Worm (Caenorhabditis elegans): ENCODE measurements around the gene K09E9.4.

K09E9.4 gene

DNA sequence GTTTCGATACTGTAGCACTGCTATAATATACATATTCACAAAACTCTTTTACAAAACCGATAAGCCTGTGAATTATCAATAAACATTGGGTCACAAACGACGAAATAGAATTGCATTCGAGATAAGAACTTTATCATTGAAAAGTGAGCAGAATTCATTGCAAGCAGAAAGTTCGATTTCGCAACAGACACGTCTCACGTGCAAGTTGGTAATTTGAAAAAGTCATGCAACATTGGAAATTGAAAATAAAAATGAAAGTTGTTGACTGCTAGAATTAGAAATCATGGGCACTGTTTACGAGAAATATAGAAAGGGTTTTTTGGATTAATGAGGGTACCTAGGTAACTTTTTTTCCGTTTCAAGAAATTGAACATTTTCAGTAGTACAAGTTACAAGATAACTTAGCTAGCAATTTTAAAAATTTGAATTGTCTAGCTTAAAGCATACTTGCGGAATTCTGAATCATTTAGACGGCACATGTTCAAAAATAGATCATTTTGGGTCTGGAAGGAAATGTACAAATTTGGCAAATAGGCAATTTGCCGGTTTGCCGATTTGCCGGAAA, 19.6 kb downstream of the K09E9.4 start:
- no peak for TF ChIP-seq klf-2 (GFP tag; conservative IDR thresholded peaks at IDR 0.05)
- TF ChIP-seq cog-1 (tag; optimal IDR thresholded peaks at IDR 0.05): no peak
- no peak for TF ChIP-seq ztf-29 (GFP tag; IDR thresholded peaks at IDR 0.05)
- no peak for TF ChIP-seq flt-1 (GFP tag; IDR thresholded peaks at IDR 0.05)

DNA sequence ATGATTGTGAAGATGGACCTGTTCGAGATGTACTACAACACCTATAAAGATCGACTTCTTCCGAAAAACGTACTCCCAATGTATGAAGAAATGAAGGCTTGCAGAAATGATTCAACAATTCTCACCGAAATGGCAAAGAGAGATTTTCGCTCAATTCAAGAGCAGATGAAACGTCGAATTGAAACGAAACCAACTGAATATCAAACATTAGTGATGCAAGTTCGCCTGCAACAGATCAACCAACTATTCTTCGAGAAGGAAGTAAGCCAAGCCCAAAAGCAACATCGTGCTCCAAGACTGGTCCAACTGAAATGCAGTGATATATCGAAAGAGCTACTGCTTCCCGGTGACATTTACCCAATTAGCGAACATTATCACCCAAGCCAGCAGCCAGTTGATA, 20.5 kb downstream of the K09E9.4 start:
- no peak for TF ChIP-seq klf-2 (GFP tag; conservative IDR thresholded peaks at IDR 0.05)
- no peak for TF ChIP-seq ztf-23 (GFP tag; IDR thresholded peaks at IDR 0.05)
- TF ChIP-seq ref-1 (GFP tag; conservative IDR thresholded peaks at IDR 0.05): no peak

DNA sequence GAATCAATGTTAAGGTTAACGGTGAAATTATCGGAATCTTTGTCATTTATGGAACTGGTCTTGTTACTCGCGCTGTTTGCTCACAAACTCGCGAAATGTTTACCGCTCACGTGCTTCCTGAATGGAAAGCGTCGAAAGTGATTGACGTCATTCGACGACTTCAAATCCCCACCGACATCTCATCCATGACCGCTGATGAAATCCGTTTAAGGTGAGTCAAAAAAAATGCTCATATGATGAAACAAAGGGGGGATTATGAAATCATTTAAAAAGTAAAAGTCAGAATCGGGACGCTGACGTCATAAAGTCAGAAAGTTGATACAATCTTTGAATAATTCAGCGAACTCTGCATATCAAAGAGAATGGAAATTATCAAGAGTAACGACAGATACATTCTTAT, 21.6 kb downstream of the K09E9.4 start:
- no peak for TF ChIP-seq ztf-23 (GFP tag; IDR thresholded peaks at IDR 0.05)
- TF ChIP-seq tab-1 (GFP tag; IDR thresholded peaks at IDR 0.05): no peak
- no peak for TF ChIP-seq cog-1 (tag; optimal IDR thresholded peaks at IDR 0.05)
- no peak for TF ChIP-seq med-1 (GFP tag; optimal IDR thresholded peaks at IDR 0.05; ENCODE audit: insufficient read depth)
- no peak for TF ChIP-seq klf-2 (GFP tag; conservative IDR thresholded peaks at IDR 0.05)
- TF ChIP-seq ref-1 (GFP tag; conservative IDR thresholded peaks at IDR 0.05): no peak
- no peak for TF ChIP-seq flt-1 (GFP tag; IDR thresholded peaks at IDR 0.05)
- no peak for TF ChIP-seq T22C8.4 (GFP tag; IDR thresholded peaks at IDR 0.05)

- TF ChIP-seq ztf-23 (GFP tag; IDR thresholded peaks at IDR 0.05) (no peak), ztf-29 (GFP tag; IDR thresholded peaks at IDR 0.05) (no peak), tab-1 (GFP tag; IDR thresholded peaks at IDR 0.05) (no peak), ref-1 (GFP tag; conservative IDR thresholded peaks at IDR 0.05) (no peak), med-1 (GFP tag; optimal IDR thresholded peaks at IDR 0.05; ENCODE audit: insufficient read depth) (no peak), cog-1 (tag; optimal IDR thresholded peaks at IDR 0.05) (no peak)
These were observed 22.7 kb downstream of the K09E9.4 start, which contains the start of gene nipi-3 for ce11 chrX:15607498-15608019. TSS of gene nipi-3 (plus strand) at chrX:15607969.

ce11 chrX:15606585-15607276, 23.5 kb downstream of the K09E9.4 start, which contains the start of gene rab-14:
TSS of gene rab-14 (minus strand) at chrX:15606635.
- TF ChIP-seq ztf-23 (GFP tag; IDR thresholded peaks at IDR 0.05) (peak; percentile 80), tab-1 (GFP tag; IDR thresholded peaks at IDR 0.05) (0 out of 2 replicates have a peak, but pooled peaks have one; percentile 17), ztf-29 (GFP tag; IDR thresholded peaks at IDR 0.05) (no peak), med-1 (GFP tag; optimal IDR thresholded peaks at IDR 0.05; ENCODE audit: insufficient read depth) (no peak), ref-1 (GFP tag; conservative IDR thresholded peaks at IDR 0.05) (no peak), klf-2 (GFP tag; conservative IDR thresholded peaks at IDR 0.05) (no peak), cog-1 (tag; optimal IDR thresholded peaks at IDR 0.05) (peak; percentile 2), T22C8.4 (GFP tag; IDR thresholded peaks at IDR 0.05) (no peak), flt-1 (GFP tag; IDR thresholded peaks at IDR 0.05) (peak; percentile 57; the same call in 1 of the 2 replicates)

DNA sequence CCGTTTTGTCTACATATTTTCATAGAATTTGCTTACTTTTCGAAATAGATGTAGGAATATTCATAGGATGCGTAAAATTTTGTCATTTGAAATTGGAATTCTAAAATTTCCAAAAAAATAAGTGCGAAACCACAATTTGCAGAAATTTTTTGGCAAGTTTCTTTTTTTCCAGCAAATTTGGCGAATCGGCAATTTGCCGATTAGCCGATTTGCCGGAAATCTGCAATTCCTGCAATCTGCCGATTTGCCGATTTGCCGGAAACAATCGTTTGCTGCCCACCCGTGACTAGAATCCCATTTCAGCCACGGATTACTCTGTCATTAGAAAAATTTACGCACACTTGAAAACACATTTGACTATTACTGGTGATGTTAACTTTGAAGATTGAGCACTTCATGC, 26.0 kb downstream of the K09E9.4 start:
- TF ChIP-seq klf-2 (GFP tag; conservative IDR thresholded peaks at IDR 0.05) (no peak), ztf-23 (GFP tag; IDR thresholded peaks at IDR 0.05) (no peak), T22C8.4 (GFP tag; IDR thresholded peaks at IDR 0.05) (no peak), tab-1 (GFP tag; IDR thresholded peaks at IDR 0.05) (no peak), cog-1 (tag; optimal IDR thresholded peaks at IDR 0.05) (no peak)

ce11 chrX:15600512-15601117, 29.6 kb downstream of the K09E9.4 start, which contains the start of gene ent-2:
TSS of gene ent-2 (plus strand) at chrX:15601067.
- TF ChIP-seq ztf-23 (GFP tag; IDR thresholded peaks at IDR 0.05): peak; percentile 99
- TF ChIP-seq ztf-29 (GFP tag; IDR thresholded peaks at IDR 0.05): no peak

ce11 chrX:15599925-15600324, 30.3 kb downstream of the K09E9.4 start:
- no peak for TF ChIP-seq tab-1 (GFP tag; IDR thresholded peaks at IDR 0.05)
- TF ChIP-seq ztf-23 (GFP tag; IDR thresholded peaks at IDR 0.05): no peak
- no peak for TF ChIP-seq flt-1 (GFP tag; IDR thresholded peaks at IDR 0.05)
- TF ChIP-seq ztf-29 (GFP tag; IDR thresholded peaks at IDR 0.05): no peak
- no peak for TF ChIP-seq med-1 (GFP tag; optimal IDR thresholded peaks at IDR 0.05; ENCODE audit: insufficient read depth)
- no peak for TF ChIP-seq cog-1 (tag; optimal IDR thresholded peaks at IDR 0.05)
- TF ChIP-seq klf-2 (GFP tag; conservative IDR thresholded peaks at IDR 0.05): no peak
- no peak for TF ChIP-seq ref-1 (GFP tag; conservative IDR thresholded peaks at IDR 0.05)
- TF ChIP-seq T22C8.4 (GFP tag; IDR thresholded peaks at IDR 0.05): no peak

DNA sequence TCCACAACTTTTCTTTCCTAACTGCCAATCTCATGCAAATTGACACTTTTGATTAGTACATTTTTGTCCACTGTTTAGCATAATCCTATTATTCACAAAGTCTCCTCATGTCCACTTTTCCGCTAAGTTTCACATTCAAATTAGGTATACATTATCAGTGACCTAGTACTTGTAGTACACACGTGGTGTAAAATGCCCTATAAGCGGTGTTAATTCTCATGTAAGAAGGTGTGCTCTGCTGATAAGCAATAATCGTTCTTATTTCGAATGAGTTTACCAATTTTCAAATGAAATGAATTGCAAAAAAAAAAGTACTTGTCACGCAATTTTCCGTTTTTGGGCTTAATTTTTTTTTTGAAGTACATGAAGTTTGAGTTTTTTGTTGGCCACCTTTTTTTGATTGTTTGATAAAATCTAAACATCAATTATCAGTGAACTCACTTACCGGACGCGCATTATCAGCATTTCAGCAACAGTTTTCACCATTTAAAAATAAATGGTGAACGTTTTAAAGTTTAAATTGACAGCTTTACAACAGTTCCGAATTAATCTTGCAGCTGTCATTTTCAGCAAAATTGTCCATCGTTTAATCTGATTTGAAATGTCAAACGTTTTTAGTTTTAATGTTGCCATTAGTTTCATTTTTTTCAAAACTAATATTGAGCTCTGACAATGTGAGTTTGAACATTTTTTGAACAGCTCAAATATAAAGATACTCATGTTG, 31.4 kb downstream of the K09E9.4 start:
- TF ChIP-seq ztf-29 (GFP tag; IDR thresholded peaks at IDR 0.05) (no peak), ztf-23 (GFP tag; IDR thresholded peaks at IDR 0.05) (no peak), ref-1 (GFP tag; conservative IDR thresholded peaks at IDR 0.05) (no peak), T22C8.4 (GFP tag; IDR thresholded peaks at IDR 0.05) (no peak), flt-1 (GFP tag; IDR thresholded peaks at IDR 0.05) (no peak), klf-2 (GFP tag; conservative IDR thresholded peaks at IDR 0.05) (no peak)

- TF ChIP-seq ztf-29 (GFP tag; IDR thresholded peaks at IDR 0.05) (no peak), flt-1 (GFP tag; IDR thresholded peaks at IDR 0.05) (no peak), klf-2 (GFP tag; conservative IDR thresholded peaks at IDR 0.05) (no peak), cog-1 (tag; optimal IDR thresholded peaks at IDR 0.05) (no peak), med-1 (GFP tag; optimal IDR thresholded peaks at IDR 0.05; ENCODE audit: insufficient read depth) (no peak), T22C8.4 (GFP tag; IDR thresholded peaks at IDR 0.05) (no peak), ztf-23 (GFP tag; IDR thresholded peaks at IDR 0.05) (no peak), ref-1 (GFP tag; conservative IDR thresholded peaks at IDR 0.05) (no peak), tab-1 (GFP tag; IDR thresholded peaks at IDR 0.05) (no peak)
These were observed 33.2 kb downstream of the K09E9.4 start, which contains the start of gene K09A9.8 for ce11 chrX:15597077-15597476. TSS of gene K09A9.8 (minus strand) at chrX:15597177.

Measured in whole organism, midembryonic.